Worm (Caenorhabditis elegans) whole organism, L4 larva: ENCODE results near the gene srbc-39.

Experiments used
- hlh-11 ChIP-seq: fragments of 200-800 bp; sonication (Bioruptor generic); optimal IDR thresholded peaks from 2 replicates; lab custom pipeline; 2018; ENCODE audit warnings: mild to moderate bottlenecking, missing genetic modification characterization, missing compliant biosample characterization
- mdl-1 ChIP-seq, 2 experiments: fragments of 150-350 bp in 1 of 2; sonication (generic microtip) in 1 of 2; optimal IDR thresholded peaks; 2 replicates each; lab custom pipeline; 2014 to 2017; ENCODE audit warnings: missing biosample characterization in 2 of 2, missing genetic modification characterization in 2 of 2
- nhr-25 ChIP-seq: sonication (generic microtip); optimal IDR thresholded peaks from 2 replicates; lab custom pipeline; 2017; ENCODE audit warnings: missing genetic modification characterization, mild to moderate bottlenecking, missing compliant biosample characterization, antibody characterized with exemption, moderate library complexity, borderline replicate concordance; ENCODE audit not compliant: insufficient read depth
- nhr-77 ChIP-seq: fragments of 150-350 bp; optimal IDR thresholded peaks from 2 replicates; lab custom pipeline; 2014; ENCODE audit warnings: missing biosample characterization, missing genetic modification characterization
- tag-97 ChIP-seq: fragments of 200-800 bp; sonication (Bioruptor generic); IDR thresholded peaks from 2 replicates; pipeline ENCODE4 v1.3.6; 2022; ENCODE audit warnings: missing genetic modification characterization, missing compliant biosample characterization
- ztf-7 ChIP-seq: fragments of 150-350 bp; optimal IDR thresholded peaks from 2 replicates; lab custom pipeline; 2014; ENCODE audit warnings: missing biosample characterization, missing genetic modification characterization

ce11 chrV:748044-748443, 39.1 kb downstream of the srbc-39 start, which contains the start of gene sri-4:
- no peak for TF ChIP-seq tag-97
- TF ChIP-seq nhr-25 (tag; lab: Kevin White, UChicago): no peak
- TF ChIP-seq nhr-77 (tag; lab: Kevin White, UChicago): no peak
- no peak for TF ChIP-seq ztf-7 (tag; lab: Kevin White, UChicago)
- TF ChIP-seq hlh-11 (tag; lab: Kevin White, UChicago): no peak
- TF ChIP-seq mdl-1 (tag; optimal IDR thresholded peaks at IDR 0.05; lab: Kevin White, UChicago): no peak
